Fruit fly (Drosophila melanogaster) whole organism, prepupa: ENCODE results near the gene CG43373.

Experiments used
- CG7368 ChIP-seq: fragments of 200-800 bp; sonication (Bioruptor generic); optimal IDR thresholded peaks from 3 replicates; lab custom pipeline; 2016; ENCODE audit warnings: missing biosample characterization, missing genetic modification characterization
- Sox102F ChIP-seq: fragments of 200-800 bp; sonication (Bioruptor generic); optimal IDR thresholded peaks from 2 replicates; lab custom pipeline; 2016; ENCODE audit warnings: missing biosample characterization, mild to moderate bottlenecking, missing genetic modification characterization
- dsx ChIP-seq: fragments of 200-800 bp; optimal IDR thresholded peaks from 3 replicates; lab custom pipeline; 2019; ENCODE audit warnings: missing biosample characterization, mild to moderate bottlenecking, missing genetic modification characterization, moderate library complexity; ENCODE audit not compliant: poor library complexity, severe bottlenecking
- eg ChIP-seq: fragments of 200-800 bp; sonication (Bioruptor generic); IDR thresholded peaks from 3 replicates; pipeline ENCODE4 v1.3.6; 2022; ENCODE audit warnings: missing biosample characterization, missing genetic modification characterization

DNA sequence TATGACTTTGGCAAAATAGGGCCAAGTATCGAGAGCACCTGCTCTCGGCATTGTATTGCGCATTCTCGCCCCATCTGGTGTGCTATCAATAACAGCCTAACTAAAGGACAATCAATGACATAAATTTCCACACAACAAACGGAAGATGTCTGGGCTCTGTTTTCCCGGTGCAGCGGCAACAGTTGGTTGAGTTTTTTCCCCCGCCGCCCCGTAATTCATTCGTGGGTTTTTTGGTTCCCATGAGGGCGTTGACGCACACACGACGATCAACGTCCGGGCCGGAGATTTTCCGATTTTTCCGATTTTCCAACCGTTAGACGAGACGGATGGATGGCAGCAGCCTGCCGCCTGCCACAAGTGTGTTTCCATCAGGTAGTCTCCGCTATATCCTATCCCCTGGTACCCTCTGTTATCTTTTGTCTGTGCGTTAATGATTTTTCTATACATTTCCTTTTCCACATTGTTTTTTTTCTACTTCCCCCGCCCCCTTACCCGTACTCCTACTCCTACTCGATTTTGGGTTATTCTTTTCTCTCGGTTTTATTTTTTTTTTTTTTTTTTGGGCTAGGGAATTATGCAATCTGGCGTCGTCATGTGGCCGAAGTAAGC, 67.5 kb downstream of the CG43373 start:
- TF ChIP-seq eg (GFP tag; lab: Robert Waterston, UW) (no peak), CG7368 (GFP tag; lab: Kevin White, UChicago) (no peak), Sox102F (GFP tag; lab: Kevin White, UChicago) (no peak), dsx (GFP tag; lab: Kevin White, UChicago) (no peak)
